Fruit fly (Drosophila melanogaster) whole organism, embryonic: Measurements from ENCODE around the gene Gad1.

Experiments
- Ada2b ChIP-seq: fragments of 200-800 bp; sonication (Bioruptor generic); IDR thresholded peaks from 2 replicates; pipeline ENCODE4 v1.3.6; 2022; ENCODE audit warnings: missing biosample characterization, missing genetic modification characterization
- CG1024 ChIP-seq: fragments of 200-800 bp; sonication (Bioruptor generic); IDR thresholded peaks from 2 replicates; pipeline ENCODE4 v1.3.6; 2022; ENCODE audit warnings: missing biosample characterization, missing genetic modification characterization
- CG10321 ChIP-seq: fragments of 200-800 bp; sonication (Bioruptor generic); IDR thresholded peaks from 2 replicates; pipeline ENCODE4 v1.3.6; 2022; ENCODE audit warnings: missing biosample characterization, missing genetic modification characterization
- CG12659 ChIP-seq: fragments of 200-800 bp; sonication (Bioruptor generic); optimal IDR thresholded peaks from 3 replicates; lab custom pipeline; 2017; ENCODE audit warnings: mild to moderate bottlenecking, missing biosample characterization, missing genetic modification reagents, missing genetic modification characterization
- CG12744 ChIP-seq: fragments of 200-800 bp; sonication (Bioruptor generic); optimal IDR thresholded peaks from 2 replicates; lab custom pipeline; 2016; ENCODE audit warnings: missing biosample characterization, missing genetic modification characterization
- CG15514 ChIP-seq: fragments of 200-800 bp; sonication (Bioruptor generic); optimal IDR thresholded peaks from 3 replicates; lab custom pipeline; 2017; ENCODE audit warnings: missing biosample characterization, missing genetic modification characterization, mild to moderate bottlenecking, moderate library complexity, missing genetic modification reagents
- CG17829 ChIP-seq: fragments of 200-800 bp; optimal IDR thresholded peaks from 2 replicates; lab custom pipeline; 2019; ENCODE audit warnings: missing biosample characterization, mild to moderate bottlenecking, missing genetic modification characterization, moderate library complexity
- CG42726 ChIP-seq: fragments of 200-800 bp; sonication (Bioruptor generic); IDR thresholded peaks from 2 replicates; pipeline ENCODE4 v1.3.6; 2022; ENCODE audit warnings: missing biosample characterization, missing genetic modification characterization; ENCODE audit not compliant: partially characterized antibody
- CG4360 ChIP-seq: fragments of 200-800 bp; sonication (Bioruptor generic); IDR thresholded peaks from 2 replicates; pipeline ENCODE4 v1.3.6; 2022; ENCODE audit warnings: missing biosample characterization, missing genetic modification characterization
- CG8290 ChIP-seq, 3 experiments: fragments of 200-800 bp; sonication (Bioruptor generic); optimal IDR thresholded peaks; 2 replicates each; lab custom pipeline; 2016 to 2019; ENCODE audit warnings: missing biosample characterization in 3 of 3, missing genetic modification characterization in 3 of 3, mild to moderate bottlenecking in 2 of 3, moderate library complexity in 1 of 3
- CG8765 ChIP-seq: fragments of 200-800 bp; sonication (Bioruptor generic); IDR thresholded peaks from 2 replicates; pipeline ENCODE4 v1.3.6; 2022; ENCODE audit warnings: missing biosample characterization, missing genetic modification characterization
- CrebB ChIP-seq: fragments of 200-800 bp; sonication (Bioruptor generic); optimal IDR thresholded peaks from 3 replicates; lab custom pipeline; 2018; ENCODE audit warnings: missing biosample characterization, mild to moderate bottlenecking, missing genetic modification characterization
- Eip74EF ChIP-seq, 2 experiments: fragments of 200-800 bp in 1 of 2; fragments of >200 bp in 1 of 2; sonication (Bioruptor generic) in 1 of 2; optimal IDR thresholded peaks; 2 replicates each; lab custom pipeline; 2017 to 2019; ENCODE audit warnings: missing biosample characterization in 2 of 2, missing genetic modification characterization in 2 of 2, mild to moderate bottlenecking in 1 of 2, moderate library complexity in 1 of 2
- Fer3 ChIP-seq: fragments of 200-800 bp; sonication (Bioruptor generic); optimal IDR thresholded peaks from 2 replicates; lab custom pipeline; 2018; ENCODE audit warnings: missing biosample characterization, mild to moderate bottlenecking, missing genetic modification characterization, moderate library complexity
- Hr78 ChIP-seq, 2 experiments: fragments of 200-800 bp in 1 of 2; fragments of >200 bp in 1 of 2; sonication (Bioruptor generic) in 1 of 2; optimal IDR thresholded peaks; 2 replicates each; lab custom pipeline; 2017 to 2019; ENCODE audit warnings: missing biosample characterization in 2 of 2, missing genetic modification characterization in 2 of 2, mild to moderate bottlenecking in 1 of 2, moderate library complexity in 1 of 2
- Lhr ChIP-seq: fragments of 200-800 bp; sonication (Bioruptor generic); optimal IDR thresholded peaks from 3 replicates; lab custom pipeline; 2017; ENCODE audit warnings: mild to moderate bottlenecking, missing biosample characterization, missing genetic modification reagents, missing genetic modification characterization
- Lim3 ChIP-seq: fragments of 200-800 bp; sonication (Bioruptor generic); IDR thresholded peaks from 2 replicates; pipeline ENCODE4 v1.3.6; 2022; ENCODE audit warnings: missing biosample characterization, missing genetic modification characterization
- Med ChIP-seq: fragments of 200-800 bp; sonication (Bioruptor generic); peaks from one replicate; lab custom pipeline; 2016; ENCODE audit warnings: missing biosample characterization, missing genetic modification characterization, mild to moderate bottlenecking, inconsistent platforms, moderate library complexity
- Myb ChIP-seq: fragments of 200-800 bp; sonication (Bioruptor generic); optimal IDR thresholded peaks from 2 replicates; lab custom pipeline; 2016; ENCODE audit warnings: missing biosample characterization, missing genetic modification characterization
- Nf-YA ChIP-seq: fragments of 200-800 bp; sonication (Bioruptor generic); IDR thresholded peaks from 2 replicates; pipeline ENCODE4 v1.3.6; 2022; ENCODE audit warnings: missing biosample characterization, missing genetic modification characterization
- Oli ChIP-seq: fragments of 200-800 bp; sonication (Bioruptor generic); optimal IDR thresholded peaks from 2 replicates; lab custom pipeline; 2018; ENCODE audit warnings: missing biosample characterization, mild to moderate bottlenecking, missing genetic modification characterization, moderate library complexity
- Ptx1 ChIP-seq: fragments of 200-800 bp; sonication (Bioruptor generic); IDR thresholded peaks from 2 replicates; pipeline ENCODE4 v1.3.6; 2022; ENCODE audit warnings: missing biosample characterization, missing genetic modification characterization
- Ravus ChIP-seq: fragments of 200-800 bp; sonication (Bioruptor generic); IDR thresholded peaks from 2 replicates; pipeline ENCODE4 v1.3.6; 2022; ENCODE audit warnings: missing biosample characterization, missing genetic modification characterization
- Scr ChIP-seq: fragments of 200-800 bp; sonication (Bioruptor generic); IDR thresholded peaks from 2 replicates; pipeline ENCODE4 v1.3.6; 2022; ENCODE audit warnings: missing biosample characterization, missing genetic modification characterization; ENCODE audit not compliant: partially characterized antibody
- Six4 ChIP-seq: fragments of 200-800 bp; sonication (Bioruptor generic); optimal IDR thresholded peaks from 2 replicates; lab custom pipeline; 2016; ENCODE audit warnings: missing biosample characterization, missing genetic modification characterization
- Stat92E ChIP-seq, 3 experiments: fragments of >200 bp in 2 of 3; fragments of 200-800 bp in 1 of 3; sonication (Bioruptor generic) in 1 of 3; optimal IDR thresholded peaks; 2 replicates each; lab custom pipeline; 2017 to 2019; ENCODE audit warnings: missing biosample characterization in 3 of 3, missing genetic modification characterization in 3 of 3, mild to moderate bottlenecking in 1 of 3, moderate library complexity in 1 of 3
- bbx ChIP-seq: fragments of 200-800 bp; sonication (Bioruptor generic); IDR thresholded peaks from 2 replicates; pipeline ENCODE4 v1.3.6; 2022; ENCODE audit warnings: missing biosample characterization, missing genetic modification characterization; ENCODE audit not compliant: partially characterized antibody
- bigmax ChIP-seq: fragments of 200-800 bp; sonication (Bioruptor generic); optimal IDR thresholded peaks from 2 replicates; lab custom pipeline; 2018; ENCODE audit warnings: missing biosample characterization, mild to moderate bottlenecking, missing genetic modification characterization
- bsh ChIP-seq, 2 experiments: fragments of 200-800 bp; sonication (Bioruptor generic); optimal IDR thresholded peaks; 2 replicates each; lab custom pipeline; 2017 to 2018; ENCODE audit warnings: mild to moderate bottlenecking in 2 of 2, missing biosample characterization in 2 of 2, missing genetic modification characterization in 2 of 2, moderate library complexity in 1 of 2
- chm ChIP-seq: fragments of 200-800 bp; sonication (Bioruptor generic); IDR thresholded peaks from 2 replicates; pipeline ENCODE4 v1.3.6; 2022; ENCODE audit warnings: missing biosample characterization, missing genetic modification characterization
- dm ChIP-seq: fragments of 200-800 bp; sonication (Bioruptor generic); optimal IDR thresholded peaks from 3 replicates; lab custom pipeline; 2016; ENCODE audit warnings: missing biosample characterization, missing genetic modification characterization
- dpn ChIP-seq, 2 experiments: fragments of 200-800 bp; sonication (Bioruptor generic); optimal IDR thresholded peaks; 3 replicates each; lab custom pipeline; 2016; ENCODE audit warnings: missing biosample characterization in 2 of 2, missing genetic modification characterization in 2 of 2
- en ChIP-seq: fragments of 200-800 bp; sonication (Bioruptor generic); optimal IDR thresholded peaks from 2 replicates; lab custom pipeline; 2016; ENCODE audit warnings: missing biosample characterization, missing genetic modification characterization
- fu2 ChIP-seq: fragments of 200-800 bp; sonication (Bioruptor generic); optimal IDR thresholded peaks from 2 replicates; lab custom pipeline; 2016; ENCODE audit warnings: missing biosample characterization, missing genetic modification characterization
- grau ChIP-seq: fragments of 200-800 bp; optimal IDR thresholded peaks from 3 replicates; lab custom pipeline; 2019; ENCODE audit warnings: missing biosample characterization, mild to moderate bottlenecking, missing genetic modification characterization, moderate library complexity
- grn ChIP-seq: fragments of 200-800 bp; sonication (Bioruptor generic); optimal IDR thresholded peaks from 3 replicates; lab custom pipeline; 2017; ENCODE audit warnings: missing biosample characterization, missing genetic modification characterization
- gro ChIP-seq: fragments of 200-800 bp; sonication (Bioruptor generic); optimal IDR thresholded peaks from 2 replicates; lab custom pipeline; 2016; ENCODE audit warnings: missing biosample characterization, missing genetic modification characterization
- ind ChIP-seq: fragments of 200-800 bp; sonication (Bioruptor generic); optimal IDR thresholded peaks from 3 replicates; lab custom pipeline; 2016; ENCODE audit warnings: missing biosample characterization, missing genetic modification characterization
- lola ChIP-seq, 3 experiments: fragments of >200 bp in 2 of 3; fragments of 200-800 bp in 1 of 3; sonication (Bioruptor generic) in 1 of 3; optimal IDR thresholded peaks; 2 replicates each; lab custom pipeline; 2017 to 2019; ENCODE audit warnings: missing biosample characterization in 3 of 3, missing genetic modification characterization in 3 of 3, mild to moderate bottlenecking in 1 of 3, moderate library complexity in 1 of 3
- mam ChIP-seq: fragments of 200-800 bp; sonication (Bioruptor generic); optimal IDR thresholded peaks from 3 replicates; lab custom pipeline; 2016; ENCODE audit warnings: missing biosample characterization, missing genetic modification characterization
- nmo ChIP-seq: fragments of 200-800 bp; sonication (Bioruptor generic); optimal IDR thresholded peaks from 2 replicates; lab custom pipeline; 2018; ENCODE audit warnings: missing biosample characterization, mild to moderate bottlenecking, missing genetic modification characterization, moderate library complexity
- p53 ChIP-seq: fragments of 200-800 bp; sonication (Bioruptor generic); optimal IDR thresholded peaks from 2 replicates; lab custom pipeline; 2016; ENCODE audit warnings: missing biosample characterization, missing genetic modification characterization
- tx ChIP-seq: fragments of 200-800 bp; sonication (Bioruptor generic); optimal IDR thresholded peaks from 2 replicates; lab custom pipeline; 2016; ENCODE audit warnings: missing biosample characterization, missing genetic modification characterization
- unpg ChIP-seq: fragments of 200-800 bp; sonication (Bioruptor generic); optimal IDR thresholded peaks from 3 replicates; lab custom pipeline; 2018; ENCODE audit warnings: missing biosample characterization, mild to moderate bottlenecking, missing genetic modification characterization, moderate library complexity
- z ChIP-seq: fragments of 200-800 bp; sonication (Bioruptor generic); IDR thresholded peaks from 3 replicates; pipeline ENCODE4 v1.3.6; 2022; ENCODE audit warnings: missing biosample characterization, missing genetic modification characterization

Gene Gad1

DNA sequence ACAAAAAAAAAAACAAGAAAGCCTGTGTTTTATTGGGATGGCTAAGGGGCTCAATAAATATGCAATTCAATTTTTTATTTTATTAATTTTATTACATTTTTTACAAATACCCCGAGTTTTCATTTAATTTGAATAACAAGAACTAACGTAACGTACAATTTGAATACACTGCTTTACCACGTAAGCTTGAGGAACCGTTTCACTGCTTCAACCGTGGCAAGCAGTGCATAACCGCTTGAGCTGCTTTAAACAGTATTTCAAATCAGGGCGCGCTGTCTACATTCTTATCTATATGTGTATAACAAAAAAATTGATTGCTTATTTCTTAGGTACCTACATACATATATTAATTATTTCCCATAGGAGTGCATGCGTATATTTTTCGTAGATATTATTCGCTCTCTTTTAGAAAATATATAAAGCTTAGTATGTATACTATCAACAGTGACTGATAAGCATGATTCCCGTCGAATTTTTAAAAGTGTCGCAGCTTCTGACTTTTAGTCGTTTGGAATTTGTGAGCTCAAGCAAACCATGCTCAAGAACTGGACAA is 4.2 kb upstream of the Gad1 start, which contains the start of gene CG14990 (continued):
- TF ChIP-seq unpg = no peak
- no peak for TF ChIP-seq Nf-YA (GFP tag; lab: Robert Waterston, UW)
- no peak for TF ChIP-seq CG1024 (GFP tag; lab: Robert Waterston, UW)
- TF ChIP-seq Stat92E (GFP tag; optimal IDR thresholded peaks at IDR 0.05; lab: Kevin White, UChicago) = peak in 1 of 3 experiments; percentile 53
- TF ChIP-seq ind (GFP tag; lab: Kevin White, UChicago) = no peak
- TF ChIP-seq Lhr (GFP tag; lab: Kevin White, UChicago) = peak; percentile 26
- peak; percentile 10 for TF ChIP-seq CG17829 (tag; lab: Kevin White, UChicago)
- TF ChIP-seq Ptx1 (GFP tag; lab: Robert Waterston, UW) = no peak
- TF ChIP-seq CrebB (tag; lab: Kevin White, UChicago) = no peak
- peak; percentile 28 for TF ChIP-seq grn (GFP tag; lab: Kevin White, UChicago)
- no peak for TF ChIP-seq Lim3 (GFP tag; lab: Robert Waterston, UW)
- peak; percentile 66; the same call in 1 of the 2 replicates for TF ChIP-seq CG42726 (GFP tag; lab: Robert Waterston, UW)
- no peak for TF ChIP-seq tx (GFP tag; lab: Kevin White, UChicago)
- no peak for TF ChIP-seq CG8765 (GFP tag; lab: Robert Waterston, UW)
- peak in 1 of 2 experiments; percentile 40 for TF ChIP-seq Hr78 (GFP tag; optimal IDR thresholded peaks at IDR 0.05; lab: Kevin White, UChicago)
- TF ChIP-seq bigmax (GFP tag; lab: Kevin White, UChicago) = no peak
- TF ChIP-seq z (GFP tag; lab: Robert Waterston, UW) = no peak
- TF ChIP-seq mam (GFP tag; lab: Kevin White, UChicago) = no peak
- TF ChIP-seq Eip74EF (GFP tag; optimal IDR thresholded peaks at IDR 0.05; lab: Kevin White, UChicago) = peak in 1 of 2 experiments; percentile 96
- no peak for TF ChIP-seq chm
- TF ChIP-seq en (GFP tag; lab: Kevin White, UChicago) = no peak
- no peak for TF ChIP-seq Fer3 (tag; lab: Kevin White, UChicago)
- TF ChIP-seq nmo (GFP tag; lab: Kevin White, UChicago) = peak; percentile 38
- TF ChIP-seq CG8290 (GFP tag; optimal IDR thresholded peaks at IDR 0.05; lab: Kevin White, UChicago) = peak; percentile 46
- peak in 1 of 2 experiments; percentile 56 for TF ChIP-seq CG8290 (tag; optimal IDR thresholded peaks at IDR 0.05; lab: Kevin White, UChicago)
- peak; percentile 37; the same call in 1 of the 2 replicates for TF ChIP-seq CG4360
- no peak for TF ChIP-seq Six4 (GFP tag; lab: Kevin White, UChicago)
- TF ChIP-seq dpn (GFP tag; optimal IDR thresholded peaks at IDR 0.05; lab: Kevin White, UChicago) = no peak
- TF ChIP-seq CG10321 (GFP tag; lab: Robert Waterston, UW) = no peak
- peak in 1 of 3 experiments; percentile 5 for TF ChIP-seq lola (GFP tag; optimal IDR thresholded peaks at IDR 0.05; lab: Kevin White, UChicago)
- TF ChIP-seq grau = peak; percentile 11
- peak; percentile 25 for TF ChIP-seq CG12659 (GFP tag; lab: Kevin White, UChicago)
- no peak for TF ChIP-seq dm (GFP tag; lab: Kevin White, UChicago)
- TF ChIP-seq Scr (GFP tag; lab: Robert Waterston, UW) = 0 out of 2 replicates have a peak, but pooled peaks have one; percentile 26
- TF ChIP-seq CG12744 (GFP tag; lab: Kevin White, UChicago) = no peak
- no peak for TF ChIP-seq fu2 (GFP tag; lab: Kevin White, UChicago)
- TF ChIP-seq Ravus = no peak
- TF ChIP-seq CG15514 (GFP tag; lab: Kevin White, UChicago) = peak; percentile 12
- TF ChIP-seq bsh (GFP tag; optimal IDR thresholded peaks at IDR 0.05; lab: Kevin White, UChicago) = no peak
- peak; percentile 75 for TF ChIP-seq Med (GFP tag; lab: Kevin White, UChicago)
- TF ChIP-seq gro (GFP tag; lab: Kevin White, UChicago) = no peak
- TF ChIP-seq p53 (GFP tag; lab: Kevin White, UChicago) = no peak
- no peak for TF ChIP-seq Ada2b (GFP tag; lab: Robert Waterston, UW)
- peak; percentile 95 for TF ChIP-seq Myb (GFP tag; lab: Kevin White, UChicago)
- 0 out of 2 replicates have a peak, but pooled peaks have one; percentile 31 for TF ChIP-seq bbx (GFP tag; lab: Robert Waterston, UW)
- TF ChIP-seq Oli (tag; lab: Kevin White, UChicago) = no peak
